Worm (Caenorhabditis elegans) whole organism, L4 larva: ENCODE results near the gene Y39B6A.34.

Experiments used
- F26F4.8 ChIP-seq: fragments of 200-800 bp; sonication (Bioruptor generic); conservative IDR thresholded peaks from 2 replicates; pipeline ENCODE4 v1.3.6; 2022; ENCODE audit warnings: missing genetic modification characterization, missing compliant biosample characterization
- F44E2.7 ChIP-seq: fragments of 200-800 bp; sonication (Bioruptor generic); IDR thresholded peaks from 2 replicates; pipeline ENCODE4 v2.1.2; 2022; ENCODE audit warnings: missing genetic modification characterization, missing compliant biosample characterization
- R02D3.7 ChIP-seq: fragments of 150-350 bp; sonication (generic microtip); optimal IDR thresholded peaks from 3 replicates; lab custom pipeline; 2014; ENCODE audit warnings: missing biosample characterization, missing genetic modification characterization
- Y48G9A.11 ChIP-seq: fragments of 200-800 bp; sonication (Bioruptor generic); IDR thresholded peaks from 2 replicates; pipeline ENCODE4 v1.3.6; 2022; ENCODE audit warnings: missing genetic modification reagents, missing genetic modification characterization, missing compliant biosample characterization
- Y5F2A.4 ChIP-seq: fragments of 200-800 bp; sonication (Bioruptor generic); optimal IDR thresholded peaks from 2 replicates; lab custom pipeline; 2018; ENCODE audit warnings: mild to moderate bottlenecking, missing genetic modification characterization, missing compliant biosample characterization
- Y75B8A.6 ChIP-seq: fragments of 200-800 bp; sonication (Bioruptor generic); IDR thresholded peaks from 2 replicates; pipeline ENCODE4 v1.3.6; 2022; ENCODE audit warnings: missing genetic modification reagents, missing genetic modification characterization, missing compliant biosample characterization
- ZK337.2 ChIP-seq: fragments of 200-800 bp; sonication (Bioruptor generic); IDR thresholded peaks from 2 replicates; pipeline ENCODE4 v1.3.6; 2022; ENCODE audit warnings: missing genetic modification reagents, missing genetic modification characterization, missing compliant biosample characterization
- ama-1 ChIP-seq: fragments of 150-350 bp; optimal IDR thresholded peaks from 2 replicates; lab custom pipeline; 2014; ENCODE audit warnings: inconsistent platforms, mixed read lengths
- ceh-28 ChIP-seq: fragments of 150-350 bp; optimal IDR thresholded peaks from 2 replicates; lab custom pipeline; 2014; ENCODE audit warnings: missing biosample characterization, missing genetic modification reagents, missing genetic modification characterization
- ceh-44 ChIP-seq: fragments of 200-800 bp; sonication (Bioruptor generic); IDR thresholded peaks from 2 replicates; pipeline ENCODE4 v1.3.6; 2022; ENCODE audit warnings: missing genetic modification reagents, missing genetic modification characterization, missing compliant biosample characterization
- cey-2 ChIP-seq: sonication (generic microtip); optimal IDR thresholded peaks from 3 replicates; lab custom pipeline; 2017; ENCODE audit warnings: missing genetic modification characterization, mild to moderate bottlenecking, missing compliant biosample characterization, antibody characterized with exemption, borderline replicate concordance; ENCODE audit not compliant: insufficient read depth
- daf-19 ChIP-seq: fragments of 200-800 bp; sonication (Bioruptor generic); conservative IDR thresholded peaks from 2 replicates; pipeline ENCODE4 v1.3.6; 2022; ENCODE audit warnings: missing genetic modification characterization, missing compliant biosample characterization
- daf-8 ChIP-seq: fragments of 200-800 bp; sonication (Bioruptor generic); IDR thresholded peaks from 2 replicates; pipeline ENCODE4 v1.3.6; 2022; ENCODE audit warnings: missing genetic modification characterization, missing compliant biosample characterization
- dmd-6 ChIP-seq: fragments of 200-800 bp; sonication (Bioruptor generic); IDR thresholded peaks from 2 replicates; pipeline ENCODE4 v1.3.6; 2022; ENCODE audit warnings: missing genetic modification reagents, missing genetic modification characterization, missing compliant biosample characterization
- dve-1 ChIP-seq: sonication (generic microtip); optimal IDR thresholded peaks from 2 replicates; lab custom pipeline; 2017; ENCODE audit warnings: antibody characterized with exemption, mild to moderate bottlenecking, missing genetic modification characterization, missing compliant biosample characterization; ENCODE audit not compliant: insufficient read depth
- fkh-10 ChIP-seq: fragments of 150-350 bp; optimal IDR thresholded peaks from 2 replicates; lab custom pipeline; 2014; ENCODE audit warnings: missing biosample characterization, missing genetic modification reagents, missing genetic modification characterization
- fos-1 ChIP-seq: fragments of 150-350 bp; optimal IDR thresholded peaks from 2 replicates; lab custom pipeline; 2014; ENCODE audit warnings: missing biosample characterization, missing genetic modification characterization
- hlh-11 ChIP-seq: fragments of 200-800 bp; sonication (Bioruptor generic); optimal IDR thresholded peaks from 2 replicates; lab custom pipeline; 2018; ENCODE audit warnings: mild to moderate bottlenecking, missing genetic modification characterization, missing compliant biosample characterization
- hlh-30 ChIP-seq: sonication (generic microtip); optimal IDR thresholded peaks from 2 replicates; lab custom pipeline; 2017; ENCODE audit warnings: antibody characterized with exemption, mild to moderate bottlenecking, missing genetic modification characterization, missing compliant biosample characterization; ENCODE audit not compliant: insufficient read depth
- jun-1 ChIP-seq: fragments of 150-350 bp; optimal IDR thresholded peaks from 2 replicates; lab custom pipeline; 2014; ENCODE audit warnings: missing biosample characterization, missing genetic modification reagents, missing genetic modification characterization
- lin-15B ChIP-seq: fragments of 150-350 bp; sonication (generic microtip); optimal IDR thresholded peaks from 3 replicates; lab custom pipeline; 2014; ENCODE audit warnings: missing biosample characterization, missing genetic modification characterization
- lir-3 ChIP-seq: sonication (generic microtip); optimal IDR thresholded peaks from 2 replicates; lab custom pipeline; 2016; ENCODE audit warnings: mild to moderate bottlenecking, missing genetic modification characterization, missing compliant biosample characterization
- mdl-1 ChIP-seq, 2 experiments: fragments of 150-350 bp in 1 of 2; sonication (generic microtip) in 1 of 2; optimal IDR thresholded peaks; 2 replicates each; lab custom pipeline; 2014 to 2017; ENCODE audit warnings: missing biosample characterization in 2 of 2, missing genetic modification characterization in 2 of 2
- mep-1 ChIP-seq: fragments of 150-350 bp; sonication (generic microtip); optimal IDR thresholded peaks from 3 replicates; lab custom pipeline; 2014; ENCODE audit warnings: missing biosample characterization, missing genetic modification characterization
- mes-2 ChIP-seq: sonication (generic microtip); optimal IDR thresholded peaks from 2 replicates; lab custom pipeline; 2016; ENCODE audit warnings: missing genotype, mild to moderate bottlenecking, missing genetic modification characterization, missing compliant biosample characterization; ENCODE audit not compliant: poor library complexity, severe bottlenecking
- mxl-3 ChIP-seq: fragments of 200-800 bp; sonication (Bioruptor generic); optimal IDR thresholded peaks from 2 replicates; lab custom pipeline; 2018; ENCODE audit warnings: mild to moderate bottlenecking, missing genetic modification characterization, missing compliant biosample characterization
- nhr-10 ChIP-seq: fragments of 150-350 bp; optimal IDR thresholded peaks from 2 replicates; lab custom pipeline; 2014; ENCODE audit warnings: missing biosample characterization, missing genetic modification characterization
- nhr-102 ChIP-seq: sonication (generic microtip); optimal IDR thresholded peaks from 2 replicates; lab custom pipeline; 2016; ENCODE audit warnings: mild to moderate bottlenecking, missing genetic modification characterization, moderate library complexity, missing compliant biosample characterization
- nhr-11 ChIP-seq: fragments of 150-350 bp; optimal IDR thresholded peaks from 2 replicates; lab custom pipeline; 2014; ENCODE audit warnings: missing biosample characterization, missing genetic modification characterization
- nhr-237 ChIP-seq: sonication (generic microtip); optimal IDR thresholded peaks from 2 replicates; lab custom pipeline; 2017; ENCODE audit warnings: missing biosample characterization, missing genetic modification characterization
- nhr-25 ChIP-seq: sonication (generic microtip); optimal IDR thresholded peaks from 2 replicates; lab custom pipeline; 2017; ENCODE audit warnings: missing genetic modification characterization, mild to moderate bottlenecking, missing compliant biosample characterization, antibody characterized with exemption, moderate library complexity, borderline replicate concordance; ENCODE audit not compliant: insufficient read depth
- nhr-41 ChIP-seq: fragments of 200-800 bp; sonication (Bioruptor generic); IDR thresholded peaks from 2 replicates; pipeline ENCODE4 v1.3.6; 2022; ENCODE audit warnings: missing genetic modification reagents, missing genetic modification characterization, missing compliant biosample characterization
- nhr-42 ChIP-seq: fragments of 200-800 bp; sonication (Bioruptor generic); IDR thresholded peaks from 2 replicates; pipeline ENCODE4 v1.3.6; 2022; ENCODE audit warnings: missing genetic modification characterization, missing compliant biosample characterization
- nhr-48 ChIP-seq: sonication (generic microtip); optimal IDR thresholded peaks from 2 replicates; lab custom pipeline; 2016; ENCODE audit warnings: mild to moderate bottlenecking, missing genetic modification characterization, missing compliant biosample characterization
- nhr-76 ChIP-seq: fragments of 150-350 bp; optimal IDR thresholded peaks from 2 replicates; lab custom pipeline; 2014; ENCODE audit warnings: missing biosample characterization, missing genetic modification characterization
- nhr-77 ChIP-seq: fragments of 150-350 bp; optimal IDR thresholded peaks from 2 replicates; lab custom pipeline; 2014; ENCODE audit warnings: missing biosample characterization, missing genetic modification characterization
- pha-4 ChIP-seq, 2 experiments: fragments of 150-350 bp in 1 of 2; fragments of 200-800 bp in 1 of 2; sonication (Bioruptor generic) in 1 of 2; IDR thresholded peaks in 1 of 2; optimal IDR thresholded peaks in 1 of 2; 2 replicates each; pipeline versions ENCODE4 v1.3.6 to Lab custom; 2014 to 2022; ENCODE audit warnings: missing genetic modification characterization in 2 of 2, missing genetic modification reagents in 2 of 2, missing biosample characterization in 1 of 2, missing compliant biosample characterization in 1 of 2
- pqm-1 ChIP-seq: sonication (generic microtip); optimal IDR thresholded peaks from 2 replicates; lab custom pipeline; 2017; ENCODE audit warnings: missing biosample characterization, missing genetic modification characterization
- snpc-1.2 ChIP-seq: fragments of 200-800 bp; sonication (Bioruptor generic); IDR thresholded peaks from 2 replicates; pipeline ENCODE4 v1.3.6; 2022; ENCODE audit warnings: missing genetic modification reagents, missing genetic modification characterization, missing compliant biosample characterization
- unc-130 ChIP-seq: sonication (generic microtip); optimal IDR thresholded peaks from 2 replicates; lab custom pipeline; 2016; ENCODE audit warnings: missing genetic modification reagents, missing genetic modification characterization, missing compliant biosample characterization
- zip-11 ChIP-seq: fragments of 200-800 bp; sonication (Bioruptor generic); IDR thresholded peaks from 2 replicates; pipeline ENCODE4 v1.3.6; 2022; ENCODE audit warnings: missing genetic modification characterization, missing compliant biosample characterization

Y39B6A.34 gene

ce11 chrV:19051425-19051824, 50.6 kb downstream of the Y39B6A.34 start (continued):
- TF ChIP-seq nhr-237 (no peak), hlh-30 (tag; lab: Kevin White, UChicago) (no peak), nhr-25 (tag; lab: Kevin White, UChicago) (no peak), cey-2 (tag; lab: Kevin White, UChicago) (no peak), daf-19 (GFP tag; lab: Robert Waterston, UW) (no peak), hlh-11 (tag; lab: Kevin White, UChicago) (peak; percentile 58), nhr-41 (GFP tag; lab: Robert Waterston, UW) (no peak), lin-15B (no peak), Y75B8A.6 (GFP tag; lab: Robert Waterston, UW) (no peak), ceh-28 (tag; lab: Kevin White, UChicago) (no peak), F44E2.7 (no peak), pha-4 (GFP tag; IDR thresholded peaks at IDR 0.05; lab: Robert Waterston, UW) (no peak), pha-4 (tag; optimal IDR thresholded peaks at IDR 0.05; lab: Kevin White, UChicago) (no peak), nhr-102 (tag; lab: Kevin White, UChicago) (no peak), ama-1 (lab: Kevin White, UChicago) (no peak), nhr-11 (no peak), fos-1 (no peak), F26F4.8 (GFP tag; lab: Robert Waterston, UW) (no peak), ZK337.2 (GFP tag; lab: Robert Waterston, UW) (no peak), zip-11 (GFP tag; lab: Robert Waterston, UW) (no peak), fkh-10 (no peak), mep-1 (tag; lab: Kevin White, UChicago) (peak; percentile 50), pqm-1 (tag; lab: Kevin White, UChicago) (peak; percentile 57), mes-2 (tag; lab: Kevin White, UChicago) (no peak), nhr-48 (peak; percentile 8), nhr-42 (GFP tag; lab: Robert Waterston, UW) (no peak), snpc-1.2 (no peak), nhr-77 (tag; lab: Kevin White, UChicago) (peak; percentile 55), jun-1 (tag; lab: Kevin White, UChicago) (no peak), Y5F2A.4 (GFP tag; lab: Kevin White, UChicago) (no peak), daf-8 (GFP tag; lab: Robert Waterston, UW) (no peak), lir-3 (tag; lab: Kevin White, UChicago) (no peak), dmd-6 (GFP tag; lab: Robert Waterston, UW) (peak; percentile 67), mxl-3 (GFP tag; lab: Kevin White, UChicago) (no peak), Y48G9A.11 (GFP tag; lab: Robert Waterston, UW) (no peak), R02D3.7 (tag; lab: Kevin White, UChicago) (no peak), dve-1 (tag; lab: Kevin White, UChicago) (peak; percentile 93), nhr-10 (tag; lab: Kevin White, UChicago) (no peak), ceh-44 (GFP tag; lab: Robert Waterston, UW) (no peak), unc-130 (GFP tag; lab: Kevin White, UChicago) (no peak), nhr-76 (tag; lab: Kevin White, UChicago) (no peak), mdl-1 (tag; optimal IDR thresholded peaks at IDR 0.05; lab: Kevin White, UChicago) (no peak)
- TF ChIP-seq, all 104 proteins: peak for 13
